Fruit fly (Drosophila melanogaster): Measurements from ENCODE around the gene Ing3.

DNA sequence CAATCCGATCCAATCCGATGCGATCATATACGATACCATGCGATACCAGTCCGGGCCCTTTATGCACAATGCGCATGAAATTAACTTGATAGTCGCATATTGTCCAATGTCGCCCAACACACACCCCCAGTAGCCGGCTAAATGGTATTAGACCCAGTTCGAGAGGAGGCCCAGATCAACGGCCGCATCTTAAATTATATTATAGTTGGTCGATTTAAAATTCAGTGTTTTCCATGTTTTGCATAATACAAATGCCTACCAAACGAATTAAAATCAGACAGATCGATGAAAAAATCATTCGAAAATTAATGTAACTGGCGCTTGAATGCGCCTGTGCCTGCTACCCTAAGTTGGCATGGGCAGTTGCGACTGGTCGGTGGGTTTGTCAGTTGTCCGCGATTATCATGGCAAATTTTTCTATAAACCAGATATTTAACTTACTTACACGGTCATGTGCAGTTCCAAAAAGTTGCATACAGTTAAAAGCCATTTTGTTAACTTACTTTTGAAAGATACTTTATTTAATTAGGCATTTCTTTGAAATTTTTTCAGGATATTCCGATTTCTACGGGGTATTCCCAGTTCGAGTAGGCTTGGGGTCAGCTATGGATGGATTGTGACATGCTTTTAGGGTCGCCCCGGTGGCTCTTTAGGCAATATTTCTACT, 17.1 kb upstream of the Ing3 start:
- no peak for TF ChIP-seq h (optimal IDR thresholded peaks at IDR 0.05)
- no peak for TF ChIP-seq ttk (optimal IDR thresholded peaks at IDR 0.05)
